Worm (Caenorhabditis elegans) whole organism, mixed stage, embryonic: Measurements from ENCODE around the gene F56C9.3.
A peak's percentile ranks its signal among the peaks of the same experiment; 100 is the strongest.

Experiments
- bed-3 ChIP-seq: fragments of 200-800 bp; sonication (Bioruptor generic); optimal IDR thresholded peaks from 3 replicates; lab custom pipeline; 2018; ENCODE audit warnings: mild to moderate bottlenecking, missing genetic modification characterization, moderate library complexity, missing compliant biosample characterization
- blmp-1 ChIP-seq: fragments of 150-350 bp; optimal IDR thresholded peaks from 2 replicates; lab custom pipeline; 2014; ENCODE audit warnings: missing biosample characterization, missing genetic modification characterization
- ceh-39 ChIP-seq: fragments of 150-350 bp; optimal IDR thresholded peaks from 2 replicates; lab custom pipeline; 2014; ENCODE audit warnings: missing biosample characterization, missing genetic modification characterization
- ceh-43 ChIP-seq: fragments of 200-800 bp; sonication (Bioruptor generic); optimal IDR thresholded peaks from 2 replicates; lab custom pipeline; 2018; ENCODE audit warnings: mild to moderate bottlenecking, missing genetic modification characterization, moderate library complexity, missing compliant biosample characterization
- ceh-83 ChIP-seq: fragments of 200-800 bp; sonication (Bioruptor generic); optimal IDR thresholded peaks from 2 replicates; lab custom pipeline; 2018; ENCODE audit warnings: mild to moderate bottlenecking, missing genetic modification characterization, missing compliant biosample characterization
- ces-1 ChIP-seq: fragments of 150-350 bp; optimal IDR thresholded peaks from 2 replicates; lab custom pipeline; 2014; ENCODE audit warnings: missing biosample characterization, missing genetic modification reagents, missing genetic modification characterization
- cnd-1 ChIP-seq: fragments of 200-800 bp; sonication (Bioruptor generic); optimal IDR thresholded peaks from 2 replicates; lab custom pipeline; 2018; ENCODE audit warnings: mild to moderate bottlenecking, missing genetic modification characterization, missing compliant biosample characterization
- drap-1 ChIP-seq: fragments of 200-800 bp; sonication (Bioruptor generic); optimal IDR thresholded peaks from 3 replicates; lab custom pipeline; 2018; ENCODE audit warnings: mild to moderate bottlenecking, missing genetic modification characterization, missing compliant biosample characterization
- elt-1 ChIP-seq: sonication (generic microtip); optimal IDR thresholded peaks from 2 replicates; lab custom pipeline; 2017; ENCODE audit warnings: missing genetic modification characterization, mild to moderate bottlenecking, missing compliant biosample characterization, antibody characterized with exemption, moderate library complexity, borderline replicate concordance; ENCODE audit not compliant: insufficient read depth
- elt-3 ChIP-seq: fragments of 150-350 bp; optimal IDR thresholded peaks from 2 replicates; lab custom pipeline; 2014; ENCODE audit warnings: missing biosample characterization, missing genetic modification characterization
- flh-1 ChIP-seq: fragments of 200-800 bp; sonication (Bioruptor generic); optimal IDR thresholded peaks from 2 replicates; lab custom pipeline; 2018; ENCODE audit warnings: mild to moderate bottlenecking, missing genetic modification characterization, moderate library complexity, missing compliant biosample characterization
- ham-2 ChIP-seq: fragments of 200-800 bp; sonication (Bioruptor generic); optimal IDR thresholded peaks from 2 replicates; lab custom pipeline; 2018; ENCODE audit warnings: mild to moderate bottlenecking, missing genetic modification characterization, missing compliant biosample characterization
- lin-13 ChIP-seq: fragments of 150-350 bp; optimal IDR thresholded peaks from 2 replicates; lab custom pipeline; 2014; ENCODE audit warnings: missing biosample characterization, missing genetic modification characterization
- lsy-2 ChIP-seq: fragments of 150-350 bp; optimal IDR thresholded peaks from 2 replicates; lab custom pipeline; 2014; ENCODE audit warnings: missing biosample characterization, missing genetic modification characterization
- mab-5 ChIP-seq: fragments of 150-350 bp; optimal IDR thresholded peaks from 2 replicates; lab custom pipeline; 2014; ENCODE audit warnings: missing biosample characterization, missing genetic modification characterization
- mep-1 ChIP-seq: fragments of 150-350 bp; optimal IDR thresholded peaks from 2 replicates; lab custom pipeline; 2017; ENCODE audit warnings: missing biosample characterization, missing genetic modification reagents, missing genetic modification characterization, inconsistent platforms
- mls-2 ChIP-seq: sonication (generic microtip); optimal IDR thresholded peaks from 2 replicates; lab custom pipeline; 2016; ENCODE audit warnings: mild to moderate bottlenecking, missing genetic modification characterization, moderate library complexity, missing compliant biosample characterization
- nhr-12 ChIP-seq: fragments of 150-350 bp; optimal IDR thresholded peaks from 2 replicates; lab custom pipeline; 2014; ENCODE audit warnings: missing biosample characterization, missing genetic modification characterization
- nhr-2 ChIP-seq: fragments of 150-350 bp; optimal IDR thresholded peaks from 2 replicates; lab custom pipeline; 2014; ENCODE audit warnings: missing biosample characterization, missing genetic modification characterization
- nhr-237 ChIP-seq: fragments of 150-350 bp; optimal IDR thresholded peaks from 2 replicates; lab custom pipeline; 2014; ENCODE audit warnings: missing biosample characterization, missing genetic modification characterization
- nhr-28 ChIP-seq: fragments of 150-350 bp; optimal IDR thresholded peaks from 2 replicates; lab custom pipeline; 2014; ENCODE audit warnings: missing biosample characterization, missing genetic modification characterization
- pha-4 ChIP-seq: fragments of 150-350 bp; optimal IDR thresholded peaks from 2 replicates; lab custom pipeline; 2018; ENCODE audit warnings: missing biosample characterization, missing genetic modification reagents, missing genetic modification characterization
- sem-2 ChIP-seq: fragments of 200-800 bp; sonication (Bioruptor generic); optimal IDR thresholded peaks from 2 replicates; lab custom pipeline; 2018; ENCODE audit warnings: mild to moderate bottlenecking, missing genetic modification characterization, missing compliant biosample characterization
- tbx-8 ChIP-seq: fragments of 200-800 bp; sonication (Bioruptor generic); optimal IDR thresholded peaks from 2 replicates; lab custom pipeline; 2018; ENCODE audit warnings: mild to moderate bottlenecking, missing genetic modification characterization, moderate library complexity, missing compliant biosample characterization
- unc-120 ChIP-seq: sonication (generic microtip); optimal IDR thresholded peaks from 2 replicates; lab custom pipeline; 2017; ENCODE audit warnings: missing genetic modification characterization, missing compliant biosample characterization; ENCODE audit not compliant: poor library complexity, severe bottlenecking
- unc-39 ChIP-seq: fragments of 150-350 bp; optimal IDR thresholded peaks from 2 replicates; lab custom pipeline; 2014; ENCODE audit warnings: missing biosample characterization, missing genetic modification characterization
- zip-8 ChIP-seq: fragments of 150-350 bp; optimal IDR thresholded peaks from 2 replicates; lab custom pipeline; 2014; ENCODE audit warnings: missing biosample characterization, missing genetic modification characterization
- ztf-11 ChIP-seq: fragments of 150-350 bp; optimal IDR thresholded peaks from 2 replicates; lab custom pipeline; 2014; ENCODE audit warnings: missing biosample characterization, missing genetic modification characterization

F56C9.3 gene

DNA sequence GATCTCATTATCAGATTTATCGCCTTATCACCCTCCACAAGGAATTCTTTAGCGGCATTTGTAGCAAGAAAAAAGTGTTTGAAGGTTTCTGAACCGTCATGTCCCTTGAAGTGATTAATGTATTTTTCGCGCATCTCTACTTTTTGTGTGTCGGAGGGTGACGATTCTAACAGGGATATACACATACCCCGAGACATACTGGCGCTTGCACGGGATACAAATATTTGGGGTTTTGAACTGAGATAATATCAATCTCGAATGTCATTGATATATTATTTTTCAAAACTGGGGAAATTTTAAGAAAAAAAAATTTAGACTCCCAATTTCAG is 5.5 kb upstream of the F56C9.3 start:
- TF ChIP-seq zip-8 (tag; lab: Kevin White, UChicago) (no peak), mls-2 (tag; lab: Kevin White, UChicago) (no peak), ceh-43 (GFP tag; lab: Kevin White, UChicago) (no peak), blmp-1 (tag; lab: Kevin White, UChicago) (no peak), elt-3 (tag; lab: Kevin White, UChicago) (no peak), nhr-2 (tag; lab: Kevin White, UChicago) (no peak), flh-1 (GFP tag; lab: Kevin White, UChicago) (no peak), nhr-237 (tag; lab: Kevin White, UChicago) (no peak), sem-2 (GFP tag; lab: Kevin White, UChicago) (no peak), ceh-39 (no peak), tbx-8 (GFP tag; lab: Kevin White, UChicago) (no peak)

DNA sequence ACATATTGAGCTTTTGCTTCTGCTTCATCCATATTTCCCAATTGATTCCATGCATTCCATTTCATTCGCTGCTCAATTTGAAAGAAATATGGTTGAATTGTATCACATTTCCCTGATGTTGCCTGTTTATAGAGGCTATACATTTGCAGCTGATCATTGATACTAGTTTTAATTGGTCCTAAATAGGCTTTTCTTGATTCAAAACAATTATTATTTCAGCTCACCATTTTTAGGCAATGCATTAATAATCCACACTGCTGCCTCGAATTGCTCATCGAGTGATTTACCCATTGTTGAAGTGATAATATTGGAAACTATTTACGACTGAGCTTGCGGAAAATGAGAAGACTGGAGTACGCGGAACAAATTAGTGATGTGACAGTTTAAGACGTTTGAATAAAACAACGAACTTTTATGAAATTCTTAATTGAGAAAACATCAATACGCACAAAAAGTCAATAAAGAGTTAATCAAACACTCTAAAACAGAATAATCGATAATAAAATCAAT is 2.4 kb upstream of the F56C9.3 start, which contains the start of gene acbp-4:
Gene acbp-4 (minus strand): TSS at position 510 of the 510 bp plus-strand sequence.
- no peak for TF ChIP-seq lin-13
- TF ChIP-seq elt-1 (tag; lab: Kevin White, UChicago): no peak
- no peak for TF ChIP-seq mep-1 (tag; lab: Kevin White, UChicago)
- no peak for TF ChIP-seq ceh-43 (GFP tag; lab: Kevin White, UChicago)
- no peak for TF ChIP-seq cnd-1 (tag; lab: Kevin White, UChicago)
- no peak for TF ChIP-seq nhr-12 (tag; lab: Kevin White, UChicago)
- no peak for TF ChIP-seq ham-2 (GFP tag; lab: Kevin White, UChicago)
- TF ChIP-seq unc-120 (tag; lab: Kevin White, UChicago): no peak
- no peak for TF ChIP-seq ceh-39
- TF ChIP-seq mab-5 (tag; lab: Kevin White, UChicago): no peak
- no peak for TF ChIP-seq ces-1 (GFP tag; lab: Kevin White, UChicago)
- TF ChIP-seq zip-8 (tag; lab: Kevin White, UChicago): no peak
- TF ChIP-seq ceh-83 (GFP tag; lab: Kevin White, UChicago): no peak
- no peak for TF ChIP-seq unc-39 (tag; lab: Kevin White, UChicago)
- no peak for TF ChIP-seq elt-3 (tag; lab: Kevin White, UChicago)
- TF ChIP-seq nhr-28 (tag; lab: Kevin White, UChicago): no peak
- TF ChIP-seq blmp-1 (tag; lab: Kevin White, UChicago): no peak

DNA sequence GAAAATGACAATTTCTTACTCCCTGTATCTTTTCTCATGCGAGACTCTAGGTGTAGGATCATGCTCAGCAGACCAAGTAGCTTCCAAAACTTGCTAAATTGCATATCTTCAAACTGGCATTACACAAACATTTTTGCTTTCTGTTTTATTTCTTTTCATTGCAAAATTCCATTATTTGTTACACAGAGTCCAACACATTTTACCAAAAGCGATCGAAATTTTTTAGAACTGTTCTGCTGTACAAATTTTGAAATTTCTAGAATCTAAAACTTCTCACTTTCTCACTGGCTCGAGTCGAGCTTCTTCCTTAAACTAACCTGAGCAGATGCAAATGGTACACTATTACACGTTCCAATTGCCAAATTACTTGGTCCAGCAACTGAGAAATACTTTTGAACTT is 3.4 kb downstream of the F56C9.3 start:
- no peak for TF ChIP-seq lin-13
- no peak for TF ChIP-seq ztf-11 (tag; lab: Kevin White, UChicago)
- TF ChIP-seq flh-1 (GFP tag; lab: Kevin White, UChicago): no peak
- no peak for TF ChIP-seq ceh-43 (GFP tag; lab: Kevin White, UChicago)
- no peak for TF ChIP-seq elt-1 (tag; lab: Kevin White, UChicago)
- TF ChIP-seq ham-2 (GFP tag; lab: Kevin White, UChicago): no peak
- no peak for TF ChIP-seq ceh-83 (GFP tag; lab: Kevin White, UChicago)

DNA sequence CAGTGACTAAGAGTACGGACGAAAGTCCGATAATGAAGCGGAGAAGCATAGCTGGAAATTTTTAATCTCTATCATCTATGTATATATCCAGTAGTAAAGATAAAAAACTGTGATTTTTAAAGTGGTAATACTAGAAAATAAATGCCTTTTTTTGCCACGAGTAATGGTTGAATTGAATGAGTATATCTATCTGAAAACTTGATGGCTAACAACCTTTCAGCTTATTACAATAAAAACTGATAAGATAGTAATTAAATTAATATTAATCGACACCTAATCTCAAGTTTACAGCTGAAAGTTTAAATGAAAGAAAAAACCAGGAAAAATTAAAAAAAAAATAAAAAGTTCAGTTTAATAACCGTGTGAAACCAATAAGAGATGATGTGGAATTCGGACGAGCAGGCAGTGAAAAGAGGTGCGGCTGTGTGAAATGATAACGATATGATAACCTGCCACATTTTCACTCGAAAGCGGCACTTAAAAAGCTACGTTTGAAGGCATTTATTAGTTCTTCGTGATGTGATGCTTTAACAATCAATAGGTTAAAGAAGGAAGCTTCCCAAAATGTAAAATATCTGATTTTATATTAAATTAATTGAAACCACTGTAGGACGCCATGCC is 3.9 kb downstream of the F56C9.3 start, which contains the start of gene nspg-6:
Gene nspg-6 (minus strand): TSS at position 51 of the 621 bp plus-strand sequence.
- TF ChIP-seq elt-1 (tag; lab: Kevin White, UChicago) (no peak), nhr-12 (tag; lab: Kevin White, UChicago) (no peak), ham-2 (GFP tag; lab: Kevin White, UChicago) (no peak), nhr-28 (tag; lab: Kevin White, UChicago) (no peak), nhr-2 (tag; lab: Kevin White, UChicago) (no peak), lsy-2 (no peak), mab-5 (tag; lab: Kevin White, UChicago) (no peak), unc-39 (tag; lab: Kevin White, UChicago) (no peak), bed-3 (GFP tag; lab: Kevin White, UChicago) (no peak), ztf-11 (tag; lab: Kevin White, UChicago) (no peak), drap-1 (no peak)

DNA sequence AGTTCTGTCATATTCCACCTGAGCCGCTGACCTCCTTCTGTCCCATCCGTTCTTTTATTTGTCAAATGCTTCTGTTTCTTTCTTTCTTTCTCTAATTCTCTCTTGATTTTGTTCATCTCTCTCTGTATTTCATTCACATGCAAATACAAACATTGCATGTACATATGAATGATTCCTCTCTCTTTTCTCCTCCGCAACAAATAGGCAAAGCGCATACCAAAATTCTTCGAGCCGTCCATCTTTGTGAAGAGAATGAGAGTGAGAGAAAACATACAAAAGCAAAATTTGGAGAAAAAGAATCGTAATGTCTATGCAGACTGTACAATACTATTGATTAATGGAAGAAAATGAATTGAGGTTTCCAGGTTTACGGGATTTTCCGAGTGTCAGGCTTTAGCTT is 6.3 kb downstream of the F56C9.3 start:
- TF ChIP-seq ceh-43 (GFP tag; lab: Kevin White, UChicago) (no peak), ceh-83 (GFP tag; lab: Kevin White, UChicago) (no peak), pha-4 (tag; lab: Kevin White, UChicago) (peak; percentile 83)
